Fruit fly (Drosophila melanogaster): ENCODE measurements around the gene Smr.

The Smr gene

DNA sequence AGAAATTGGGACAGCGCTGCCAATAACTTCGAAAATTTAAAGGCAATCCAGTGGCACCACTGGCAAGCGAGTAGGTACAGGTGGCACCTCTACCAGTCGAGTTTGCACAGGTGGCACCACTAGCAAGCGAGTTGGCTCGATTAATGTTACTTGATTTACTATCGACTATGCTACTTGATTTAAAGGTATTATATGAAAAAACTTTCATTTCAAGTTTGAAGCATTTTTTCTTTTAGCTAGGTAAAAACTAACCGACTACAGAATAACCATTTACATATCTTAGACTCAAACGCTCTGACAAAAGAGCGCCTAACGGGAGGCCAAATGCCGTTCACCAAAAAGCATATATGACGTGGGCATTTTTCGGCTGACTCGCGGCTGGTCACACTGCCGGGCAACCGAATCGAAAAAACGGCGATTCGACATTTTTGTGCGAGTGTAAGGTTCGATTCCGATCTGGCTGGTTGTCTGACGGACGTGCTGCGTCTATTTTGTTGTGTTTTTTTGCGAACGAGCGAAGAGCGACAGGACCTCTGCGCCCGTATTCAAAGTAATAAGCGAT lies 83.3 kb downstream of the Smr start, which contains the start of gene Tis11 (continued):
- TF ChIP-seq BEAF-32 (GFP tag; optimal IDR thresholded peaks at IDR 0.05) (peak; percentile 65), Hey (tag; optimal IDR thresholded peaks at IDR 0.05) (no peak), CG12071 (GFP tag; optimal IDR thresholded peaks at IDR 0.05) (peak; percentile 18), MTF-1 (GFP tag; optimal IDR thresholded peaks at IDR 0.05; ENCODE audit: borderline replicate concordance) (peak; percentile 45), Ptx1 (GFP tag; IDR thresholded peaks at IDR 0.05) (no peak), ash1 (GFP tag; optimal IDR thresholded peaks at IDR 0.05) (no peak), bbx (GFP tag; IDR thresholded peaks at IDR 0.05; ENCODE audit: partially characterized antibody) (peak; percentile 53; the same call in 1 of the 2 replicates), gfzf (GFP tag; optimal IDR thresholded peaks at IDR 0.05) (peak; percentile 96), trh (GFP tag; optimal IDR thresholded peaks at IDR 0.05) (no peak), Nf-YC (tag; optimal IDR thresholded peaks at IDR 0.05) (peak; percentile 3), Atf6 (GFP tag; IDR thresholded peaks at IDR 0.05) (0 out of 2 replicates have a peak, but pooled peaks have one; percentile 19), Bgb (GFP tag; IDR thresholded peaks at IDR 0.05; ENCODE audit: partially characterized antibody) (peak; percentile 48; the same call in 1 of the 2 replicates), PHDP (tag; optimal IDR thresholded peaks at IDR 0.05) (peak; percentile 22), sna (GFP tag; IDR thresholded peaks at IDR 0.05; ENCODE audit: partially characterized antibody) (peak; percentile 26; the same call in 1 of the 2 replicates), Dp (GFP tag; optimal IDR thresholded peaks at IDR 0.05) (peak; percentile 83), Lhr (GFP tag; optimal IDR thresholded peaks at IDR 0.05) (peak; percentile 93), CG42726 (GFP tag; IDR thresholded peaks at IDR 0.05; ENCODE audit: partially characterized antibody) (peak; percentile 69; the same call in 1 of the 2 replicates), Fer2 (tag; optimal IDR thresholded peaks at IDR 0.05) (no peak), lov (optimal IDR thresholded peaks at IDR 0.05) (no peak), lov (GFP tag; IDR thresholded peaks at IDR 0.05) (no peak), CG9797 (GFP tag; optimal IDR thresholded peaks at IDR 0.05) (peak; percentile 96), sob (GFP tag; IDR thresholded peaks at IDR 0.05) (peak; percentile 35; the same call in 1 of the 2 replicates), CG11456 (GFP tag; IDR thresholded peaks at IDR 0.05) (no peak), Dbx (GFP tag; IDR thresholded peaks at IDR 0.05) (0 out of 3 replicates have a peak, but pooled peaks have one; percentile 28), CG13287 (GFP tag; IDR thresholded peaks at IDR 0.05; ENCODE audit: partially characterized antibody) (peak; percentile 38; the same call in 1 of the 2 replicates), Hr39 (optimal IDR thresholded peaks at IDR 0.05) (no peak), CG8290 (GFP tag; optimal IDR thresholded peaks at IDR 0.05) (no peak), CG8290 (tag; optimal IDR thresholded peaks at IDR 0.05) (peak in 1 of 2 experiments; percentile 55), Deaf1 (tag; optimal IDR thresholded peaks at IDR 0.05) (peak; percentile 58), CG33213 (GFP tag; optimal IDR thresholded peaks at IDR 0.05) (peak; percentile 1), HLHmδ (GFP tag; optimal IDR thresholded peaks at IDR 0.05) (peak; percentile 66), Nf-YB (GFP tag; optimal IDR thresholded peaks at IDR 0.05) (peak; percentile 13), Sox100B (GFP tag; optimal IDR thresholded peaks at IDR 0.05) (no peak), knrl (GFP tag; IDR thresholded peaks at IDR 0.05; ENCODE audit: partially characterized antibody) (peak; percentile 47; the same call in 1 of the 3 replicates), CG10565 (GFP tag; optimal IDR thresholded peaks at IDR 0.05) (no peak), Chrac-16 (GFP tag; optimal IDR thresholded peaks at IDR 0.05) (no peak), CG12391 (tag; optimal IDR thresholded peaks at IDR 0.05) (peak; percentile 3), CG1603 (tag; optimal IDR thresholded peaks at IDR 0.05) (peak; percentile 55), CG10267 (tag; optimal IDR thresholded peaks at IDR 0.05) (peak; percentile 60), ara (GFP tag; IDR thresholded peaks at IDR 0.05) (no peak), Myb (GFP tag; optimal IDR thresholded peaks at IDR 0.05) (peak; percentile 65), Atf3 (GFP tag; optimal IDR thresholded peaks at IDR 0.05) (no peak), Kr (GFP tag; optimal IDR thresholded peaks at IDR 0.05) (no peak), lbe (GFP tag; optimal IDR thresholded peaks at IDR 0.05) (no peak), fd96Cb (tag; optimal IDR thresholded peaks at IDR 0.05) (no peak), hkb (optimal IDR thresholded peaks at IDR 0.05) (peak; percentile 89), hkb (GFP tag; IDR thresholded peaks at IDR 0.05) (peak; percentile 32; the same call in 1 of the 2 replicates), CG31365 (tag; optimal IDR thresholded peaks at IDR 0.05) (no peak), CG11398 (GFP tag; optimal IDR thresholded peaks at IDR 0.05) (no peak)
